Worm (Caenorhabditis elegans): ENCODE data around the gene prp-39.
"Not testable (repeated sequence)": the region's sequence is repeated elsewhere in the genome, so short reads cannot be mapped to it uniquely, and the experiment has no call there.

- TF ChIP-seq unc-62 (GFP tag; optimal IDR thresholded peaks at IDR 0.05); nhr-76 (tag; optimal IDR thresholded peaks at IDR 0.05); C16A3.4 (tag; optimal IDR thresholded peaks at IDR 0.05); nhr-71 (tag; optimal IDR thresholded peaks at IDR 0.05); pqm-1 (tag; optimal IDR thresholded peaks at IDR 0.05); nhr-77 (tag; optimal IDR thresholded peaks at IDR 0.05); aly-2 (tag; optimal IDR thresholded peaks at IDR 0.05): not testable (repeated sequence)
Measured at ce11 chrV:5663317-5663716, 19.1 kb downstream of the prp-39 start, which contains the start of gene C14C11.1.
